Worm (Caenorhabditis elegans) whole organism, L4/young adult: Measurements from ENCODE around the gene C30G7.4.

ENCODE experiments used
- W03F9.2 ChIP-seq: fragments of 150-350 bp; optimal IDR thresholded peaks from 2 replicates; lab custom pipeline; 2014; ENCODE audit warnings: missing biosample characterization, missing genetic modification characterization
- him-1 ChIP-seq: sonication (generic microtip); optimal IDR thresholded peaks from 2 replicates; lab custom pipeline; 2016; ENCODE audit warnings: missing genotype, missing genetic modification reagents, missing genetic modification characterization, missing compliant biosample characterization

DNA sequence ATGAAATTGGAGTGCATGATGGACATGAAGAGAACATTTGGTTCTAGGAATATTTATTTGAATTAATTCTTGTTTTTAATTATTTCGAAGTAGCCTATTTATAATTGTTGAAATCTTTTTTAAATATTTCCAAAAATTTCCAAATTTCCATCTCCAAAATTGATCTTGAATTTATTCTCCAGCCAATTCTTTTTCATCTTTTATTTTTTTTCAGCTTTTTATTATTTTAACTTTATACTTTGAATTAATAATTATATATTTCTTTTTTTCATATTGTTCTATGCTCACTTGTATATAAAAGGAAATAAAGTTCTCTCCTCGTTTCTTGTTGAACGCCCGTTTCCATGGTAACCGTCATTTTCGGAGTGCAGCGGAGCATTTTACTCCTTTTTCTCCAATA lies 33.0 kb upstream of the C30G7.4 start, which contains the start of gene xbx-1:
- no peak for TF ChIP-seq him-1
- no peak for TF ChIP-seq W03F9.2
